Worm (Caenorhabditis elegans) whole organism, young adult: ENCODE data around the gene wdr-83.

Experiments
- B0261.1 ChIP-seq: sonication (generic microtip); optimal IDR thresholded peaks from 2 replicates; lab custom pipeline; 2016; ENCODE audit warnings: mild to moderate bottlenecking, missing genetic modification characterization, moderate library complexity, missing compliant biosample characterization
- F10E7.11 ChIP-seq: sonication (generic microtip); optimal IDR thresholded peaks from 2 replicates; lab custom pipeline; 2017; ENCODE audit warnings: mild to moderate bottlenecking, missing genetic modification characterization, moderate library complexity, missing compliant biosample characterization
- F23B12.7 ChIP-seq: sonication (generic microtip); optimal IDR thresholded peaks from 2 replicates; lab custom pipeline; 2017; ENCODE audit warnings: missing genetic modification characterization, mild to moderate bottlenecking, missing compliant biosample characterization, antibody characterized with exemption, moderate library complexity; ENCODE audit not compliant: insufficient read depth
- F57C9.4 ChIP-seq: sonication (generic microtip); optimal IDR thresholded peaks from 2 replicates; lab custom pipeline; 2017; ENCODE audit warnings: mild to moderate bottlenecking, missing genetic modification characterization, missing compliant biosample characterization
- K12H6.12 ChIP-seq: fragments of 200-800 bp; sonication (Bioruptor generic); optimal IDR thresholded peaks from 2 replicates; lab custom pipeline; 2018; ENCODE audit warnings: mild to moderate bottlenecking, missing genetic modification characterization, missing compliant biosample characterization
- T26A5.8 ChIP-seq: sonication (generic microtip); optimal IDR thresholded peaks from 2 replicates; lab custom pipeline; 2016; ENCODE audit warnings: missing genetic modification characterization, missing compliant biosample characterization
- Y53G8AR.9 ChIP-seq: fragments of 200-800 bp; sonication (Bioruptor generic); conservative IDR thresholded peaks from 2 replicates; pipeline ENCODE4 v1.3.6; 2022; ENCODE audit warnings: missing genetic modification reagents, missing genetic modification characterization, missing compliant biosample characterization
- atf-7 ChIP-seq: sonication (generic microtip); optimal IDR thresholded peaks from 2 replicates; lab custom pipeline; 2017; ENCODE audit warnings: mild to moderate bottlenecking, missing genetic modification characterization, missing compliant biosample characterization
- attf-3 ChIP-seq: fragments of 200-800 bp; sonication (Bioruptor generic); conservative IDR thresholded peaks from 2 replicates; pipeline ENCODE4 v1.3.6; 2022; ENCODE audit warnings: missing genetic modification reagents, missing genetic modification characterization, missing compliant biosample characterization
- attf-6 ChIP-seq: fragments of 200-800 bp; sonication (Bioruptor generic); IDR thresholded peaks from 2 replicates; pipeline ENCODE4 v1.3.6; 2022; ENCODE audit warnings: missing genetic modification reagents, missing genetic modification characterization, missing compliant biosample characterization
- bed-1 ChIP-seq: fragments of 200-800 bp; sonication (Bioruptor generic); IDR thresholded peaks from 2 replicates; pipeline ENCODE4 v1.3.6; 2022; ENCODE audit warnings: missing genetic modification reagents, missing genetic modification characterization, missing compliant biosample characterization
- ccch-3 ChIP-seq: fragments of 200-800 bp; sonication (Bioruptor generic); optimal IDR thresholded peaks from 2 replicates; lab custom pipeline; 2018; ENCODE audit warnings: mild to moderate bottlenecking, missing genetic modification characterization, missing compliant biosample characterization
- cebp-1 ChIP-seq, 2 experiments: fragments of 200-800 bp in 1 of 2; sonication (Bioruptor generic) in 1 of 2; sonication (generic microtip) in 1 of 2; IDR thresholded peaks in 1 of 2; optimal IDR thresholded peaks in 1 of 2; 2 replicates each; pipeline versions ENCODE4 v1.3.6 to Lab custom; 2017 to 2022; ENCODE audit warnings: missing compliant biosample characterization in 2 of 2, missing genetic modification characterization in 2 of 2, mild to moderate bottlenecking in 1 of 2, missing genetic modification reagents in 1 of 2, moderate library complexity in 1 of 2
- ceh-27 ChIP-seq: fragments of 200-800 bp; sonication (Bioruptor generic); optimal IDR thresholded peaks from 2 replicates; lab custom pipeline; 2018; ENCODE audit warnings: mild to moderate bottlenecking, missing genetic modification characterization, moderate library complexity, missing compliant biosample characterization
- ceh-58 ChIP-seq: fragments of 200-800 bp; sonication (Bioruptor generic); IDR thresholded peaks from 2 replicates; pipeline ENCODE4 v1.3.6; 2022; ENCODE audit warnings: missing genetic modification characterization, missing compliant biosample characterization
- ceh-79 ChIP-seq: sonication (generic microtip); optimal IDR thresholded peaks from 2 replicates; lab custom pipeline; 2017; ENCODE audit warnings: mild to moderate bottlenecking, missing genetic modification characterization, missing compliant biosample characterization
- ceh-91 ChIP-seq: fragments of 200-800 bp; sonication (Bioruptor generic); IDR thresholded peaks from 2 replicates; pipeline ENCODE4 v1.3.6; 2022; ENCODE audit warnings: missing genetic modification reagents, missing genetic modification characterization, missing compliant biosample characterization
- die-1 ChIP-seq: sonication (generic microtip); optimal IDR thresholded peaks from 2 replicates; lab custom pipeline; 2016; ENCODE audit warnings: missing genotype, mild to moderate bottlenecking, missing genetic modification characterization, missing compliant biosample characterization
- dox-1 ChIP-seq: fragments of 200-800 bp; sonication (Bioruptor generic); IDR thresholded peaks from 2 replicates; pipeline ENCODE4 v1.3.6; 2022; ENCODE audit warnings: missing genetic modification reagents, missing genetic modification characterization, missing compliant biosample characterization
- gei-17 ChIP-seq: fragments of 200-800 bp; sonication (Bioruptor generic); optimal IDR thresholded peaks from 2 replicates; lab custom pipeline; 2018; ENCODE audit warnings: mild to moderate bottlenecking, missing genetic modification characterization, missing compliant biosample characterization
- hmg-1.2 ChIP-seq: fragments of 200-800 bp; sonication (Bioruptor generic); IDR thresholded peaks from 2 replicates; pipeline ENCODE4 v1.3.6; 2022; ENCODE audit warnings: missing genetic modification reagents, missing genetic modification characterization, missing compliant biosample characterization
- lag-1 ChIP-seq: fragments of 200-800 bp; sonication (Bioruptor generic); IDR thresholded peaks from 2 replicates; pipeline ENCODE4 v1.3.6; 2022; ENCODE audit warnings: missing genetic modification reagents, missing genetic modification characterization, missing compliant biosample characterization
- lin-35 ChIP-seq, 3 experiments: fragments of 150-350 bp in 2 of 3; sonication (generic microtip) in 1 of 3; optimal IDR thresholded peaks; 2 replicates each; lab custom pipeline; 2014 to 2018; ENCODE audit warnings: missing biosample characterization in 3 of 3, missing genetic modification characterization in 3 of 3, missing genetic modification reagents in 3 of 3
- lsl-1 ChIP-seq: fragments of 200-800 bp; sonication (Bioruptor generic); optimal IDR thresholded peaks from 2 replicates; lab custom pipeline; 2018; ENCODE audit warnings: mild to moderate bottlenecking, missing genetic modification characterization, moderate library complexity, missing compliant biosample characterization
- lsy-27 ChIP-seq: sonication (generic microtip); optimal IDR thresholded peaks from 2 replicates; lab custom pipeline; 2017; ENCODE audit warnings: missing genetic modification characterization, mild to moderate bottlenecking, missing compliant biosample characterization, antibody characterized with exemption, missing genotype, borderline replicate concordance; ENCODE audit not compliant: insufficient read depth
- madf-6 ChIP-seq: fragments of 200-800 bp; sonication (Bioruptor generic); IDR thresholded peaks from 2 replicates; pipeline ENCODE4 v1.3.6; 2022; ENCODE audit warnings: missing genetic modification reagents, missing genetic modification characterization, missing compliant biosample characterization
- nhr-120 ChIP-seq: fragments of 200-800 bp; sonication (Bioruptor generic); IDR thresholded peaks from 2 replicates; pipeline ENCODE4 v1.3.6; 2022; ENCODE audit warnings: missing genetic modification characterization, missing compliant biosample characterization
- nhr-80 ChIP-seq: sonication (generic microtip); optimal IDR thresholded peaks from 2 replicates; lab custom pipeline; 2016; ENCODE audit warnings: missing genetic modification characterization, missing compliant biosample characterization
- tbx-9 ChIP-seq: sonication (generic microtip); optimal IDR thresholded peaks from 2 replicates; lab custom pipeline; 2016; ENCODE audit warnings: borderline replicate concordance, missing genetic modification characterization, inconsistent platforms, missing compliant biosample characterization

Gene wdr-83

DNA sequence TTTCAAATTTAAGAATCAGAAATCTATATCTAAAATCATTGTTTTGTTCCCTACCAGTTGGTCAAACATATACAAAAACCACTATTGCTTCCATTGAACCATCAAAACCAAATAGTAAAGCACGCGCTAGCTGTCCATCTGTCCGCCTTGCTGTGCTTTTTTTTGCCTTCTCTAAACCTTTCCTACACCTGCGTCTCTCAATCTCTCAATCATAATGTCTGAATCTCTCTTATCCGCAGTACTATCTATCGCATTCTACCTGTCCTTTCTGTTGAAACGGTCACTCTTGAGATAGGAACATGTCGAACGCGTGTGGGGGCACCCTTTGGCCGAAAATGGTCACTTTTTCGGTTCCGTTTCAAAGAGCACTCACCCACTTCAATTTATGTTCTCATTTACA, 15.8 kb upstream of the wdr-83 start:
- TF ChIP-seq lag-1 (GFP tag; lab: Robert Waterston, UW) (no peak), ceh-79 (tag; lab: Kevin White, UChicago) (no peak), attf-6 (GFP tag; lab: Robert Waterston, UW) (no peak), ceh-58 (no peak), cebp-1 (GFP tag; IDR thresholded peaks at IDR 0.05; lab: Robert Waterston, UW) (no peak), cebp-1 (tag; optimal IDR thresholded peaks at IDR 0.05; lab: Kevin White, UChicago) (peak; percentile 19), F57C9.4 (tag; lab: Kevin White, UChicago) (no peak), hmg-1.2 (GFP tag; lab: Robert Waterston, UW) (peak; percentile 70; the same call in 1 of the 2 replicates), attf-3 (GFP tag; lab: Robert Waterston, UW) (no peak)

- TF ChIP-seq lsy-27 = no peak
- TF ChIP-seq gei-17 (GFP tag; lab: Kevin White, UChicago) = no peak
- no peak for TF ChIP-seq lin-35 (GFP tag; optimal IDR thresholded peaks at IDR 0.05; lab: Kevin White, UChicago)
- no peak for TF ChIP-seq B0261.1 (tag; lab: Kevin White, UChicago)
- no peak for TF ChIP-seq nhr-120 (GFP tag; lab: Robert Waterston, UW)
- no peak for TF ChIP-seq ceh-27 (GFP tag; lab: Kevin White, UChicago)
- TF ChIP-seq T26A5.8 (tag; lab: Kevin White, UChicago) = no peak
- TF ChIP-seq atf-7 (tag; lab: Kevin White, UChicago) = no peak
- no peak for TF ChIP-seq K12H6.12 (tag; lab: Kevin White, UChicago)
- TF ChIP-seq nhr-80 = no peak
- TF ChIP-seq ccch-3 = no peak
- no peak for TF ChIP-seq F23B12.7 (tag; lab: Kevin White, UChicago)
These were observed 15.0 kb upstream of the wdr-83 start for ce11 chrII:5046209-5047200.

ce11 chrII:5042381-5042930, 10.9 kb upstream of the wdr-83 start:
- TF ChIP-seq ceh-91 (GFP tag; lab: Robert Waterston, UW) (no peak), nhr-80 (no peak), F10E7.11 (tag; lab: Kevin White, UChicago) (no peak)

ce11 chrII:5040631-5041156, 9.2 kb upstream of the wdr-83 start, which contains the start of gene F33G12.7:
Gene F33G12.7, minus strand, starts transcription at chrII:5040681.
- TF ChIP-seq Y53G8AR.9 (no peak), lsl-1 (GFP tag; lab: Kevin White, UChicago) (peak; percentile 16)
- TF ChIP-seq, all 124 proteins: peak for 1

DNA sequence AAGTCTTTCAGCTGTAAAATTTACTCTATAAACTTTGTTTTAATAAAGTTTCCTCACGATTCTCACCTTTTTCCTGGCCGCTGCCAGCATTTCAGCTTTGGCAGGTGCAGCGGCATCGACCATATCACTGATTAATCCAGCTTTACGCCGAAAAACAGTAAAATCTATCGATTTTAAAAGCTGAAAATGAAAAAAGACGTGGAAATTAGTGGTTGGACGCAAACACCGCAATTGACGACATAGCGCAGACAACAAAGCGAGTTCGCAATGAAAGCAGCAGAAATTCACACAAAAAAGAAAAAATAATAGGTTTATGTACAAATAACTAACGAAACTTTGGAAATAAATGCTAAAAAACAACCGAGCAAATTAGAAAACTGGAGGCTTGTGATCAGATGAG, 8.4 kb upstream of the wdr-83 start, which contains the start of gene golg-2:
TSS of gene golg-2 (minus strand) at position 180 of the 400 bp plus-strand sequence.
- TF ChIP-seq F23B12.7 (tag; lab: Kevin White, UChicago) (peak; percentile 18), dox-1 (GFP tag; lab: Robert Waterston, UW) (no peak)

ce11 chrII:5036128-5036527, 4.6 kb upstream of the wdr-83 start, which contains the start of gene lrr-1:
Gene lrr-1, minus strand, starts transcription at chrII:5036439.
- no peak for TF ChIP-seq die-1
- TF ChIP-seq tbx-9 (tag; lab: Kevin White, UChicago) = no peak
- TF ChIP-seq cebp-1 (GFP tag; IDR thresholded peaks at IDR 0.05; lab: Robert Waterston, UW) = no peak
- TF ChIP-seq cebp-1 (tag; optimal IDR thresholded peaks at IDR 0.05; lab: Kevin White, UChicago) = no peak
- peak; percentile 43; the same call in 1 of the 2 replicates for TF ChIP-seq madf-6
- no peak for TF ChIP-seq bed-1 (GFP tag; lab: Robert Waterston, UW)
